Fruit fly (Drosophila melanogaster) whole organism, prepupa: Measurements from ENCODE around the gene RPA3.
A peak's percentile ranks its signal among the peaks of the same experiment; 100 is the strongest.

Source experiments
- Blimp-1 ChIP-seq: fragments of 200-800 bp; sonication (Bioruptor generic); optimal IDR thresholded peaks from 3 replicates; lab custom pipeline; 2017; ENCODE audit warnings: missing biosample characterization, missing genetic modification characterization, mild to moderate bottlenecking, moderate library complexity, missing genetic modification reagents
- CG10631 ChIP-seq: fragments of 200-800 bp; sonication (Bioruptor generic); optimal IDR thresholded peaks from 2 replicates; lab custom pipeline; 2016; ENCODE audit warnings: missing biosample characterization, missing genetic modification characterization
- CG10669 ChIP-seq: fragments of 200-800 bp; sonication (Bioruptor generic); optimal IDR thresholded peaks from 3 replicates; lab custom pipeline; 2018; ENCODE audit warnings: missing biosample characterization, mild to moderate bottlenecking, missing genetic modification characterization, moderate library complexity
- CG11294 ChIP-seq: fragments of 200-800 bp; sonication (Bioruptor generic); IDR thresholded peaks from 2 replicates; pipeline ENCODE4 v1.3.6; 2022; ENCODE audit warnings: missing biosample characterization, missing genetic modification characterization
- CG11762 ChIP-seq: fragments of 200-800 bp; sonication (Bioruptor generic); optimal IDR thresholded peaks from 3 replicates; lab custom pipeline; 2016; ENCODE audit warnings: missing biosample characterization, missing genetic modification characterization; ENCODE audit not compliant: insufficient read depth
- CG11902 ChIP-seq: fragments of 200-800 bp; sonication (Bioruptor generic); optimal IDR thresholded peaks from 3 replicates; lab custom pipeline; 2016; ENCODE audit warnings: missing biosample characterization, missing genetic modification characterization
- CG1621 ChIP-seq: fragments of 200-800 bp; sonication (Bioruptor generic); optimal IDR thresholded peaks from 3 replicates; lab custom pipeline; 2018; ENCODE audit warnings: missing biosample characterization, mild to moderate bottlenecking, missing genetic modification characterization
- CG16779 ChIP-seq: fragments of 200-800 bp; sonication (Bioruptor generic); optimal IDR thresholded peaks from 3 replicates; lab custom pipeline; 2017; ENCODE audit warnings: missing biosample characterization, mild to moderate bottlenecking, missing genetic modification characterization
- CG3032 ChIP-seq: fragments of 200-800 bp; optimal IDR thresholded peaks from 2 replicates; lab custom pipeline; 2019; ENCODE audit warnings: missing biosample characterization, mild to moderate bottlenecking, missing genetic modification characterization, moderate library complexity
- CG32006 ChIP-seq: fragments of 200-800 bp; sonication (Bioruptor generic); optimal IDR thresholded peaks from 3 replicates; lab custom pipeline; 2017; ENCODE audit warnings: missing biosample characterization, mild to moderate bottlenecking, missing genetic modification characterization
- CG34406 ChIP-seq: fragments of 200-800 bp; sonication (Bioruptor generic); optimal IDR thresholded peaks from 3 replicates; lab custom pipeline; 2016; ENCODE audit warnings: missing biosample characterization, missing genetic modification characterization
- CG3919 ChIP-seq: fragments of 200-800 bp; sonication (Bioruptor generic); optimal IDR thresholded peaks from 3 replicates; lab custom pipeline; 2016; ENCODE audit warnings: missing biosample characterization, missing genetic modification characterization
- CG4318 ChIP-seq: fragments of 200-800 bp; sonication (Bioruptor generic); optimal IDR thresholded peaks from 3 replicates; lab custom pipeline; 2017; ENCODE audit warnings: missing biosample characterization, mild to moderate bottlenecking, missing genetic modification characterization
- CG6163 ChIP-seq: fragments of 200-800 bp; sonication (Bioruptor generic); IDR thresholded peaks from 3 replicates; pipeline ENCODE4 v1.3.6; 2022; ENCODE audit warnings: missing biosample characterization, missing genetic modification characterization
- CG6276 ChIP-seq: fragments of 200-800 bp; sonication (Bioruptor generic); optimal IDR thresholded peaks from 2 replicates; lab custom pipeline; 2017; ENCODE audit warnings: missing biosample characterization, mild to moderate bottlenecking, missing genetic modification characterization
- CG6792 ChIP-seq: fragments of 200-800 bp; sonication (Bioruptor generic); optimal IDR thresholded peaks from 3 replicates; lab custom pipeline; 2016; ENCODE audit warnings: missing biosample characterization, missing genetic modification characterization
- CG6808 ChIP-seq: fragments of 200-800 bp; sonication (Bioruptor generic); optimal IDR thresholded peaks from 3 replicates; lab custom pipeline; 2017; ENCODE audit warnings: missing biosample characterization, missing genetic modification characterization, mild to moderate bottlenecking, moderate library complexity, missing genetic modification reagents
- CG6854 ChIP-seq: fragments of 200-800 bp; sonication (Bioruptor generic); optimal IDR thresholded peaks from 2 replicates; lab custom pipeline; 2017; ENCODE audit warnings: missing biosample characterization, mild to moderate bottlenecking, missing genetic modification characterization
- CG7368 ChIP-seq: fragments of 200-800 bp; sonication (Bioruptor generic); optimal IDR thresholded peaks from 3 replicates; lab custom pipeline; 2016; ENCODE audit warnings: missing biosample characterization, missing genetic modification characterization
- CG8119 ChIP-seq: fragments of 200-800 bp; sonication (Bioruptor generic); IDR thresholded peaks from 3 replicates; pipeline ENCODE4 v1.3.6; 2022; ENCODE audit warnings: missing biosample characterization, missing genetic modification characterization
- CG8319 ChIP-seq: fragments of 200-800 bp; sonication (Bioruptor generic); optimal IDR thresholded peaks from 3 replicates; lab custom pipeline; 2016; ENCODE audit warnings: missing biosample characterization, missing genetic modification characterization
- CG8632 ChIP-seq: fragments of 200-800 bp; sonication (Bioruptor generic); optimal IDR thresholded peaks from 3 replicates; lab custom pipeline; 2016; ENCODE audit warnings: missing biosample characterization, missing genetic modification characterization
- Eip75B ChIP-seq: fragments of 200-800 bp; sonication (Bioruptor generic); optimal IDR thresholded peaks from 3 replicates; lab custom pipeline; 2016; ENCODE audit warnings: missing biosample characterization, missing genetic modification characterization
- Eip78C ChIP-seq: fragments of 200-800 bp; sonication (Bioruptor generic); peaks from one replicate; lab custom pipeline; 2016; ENCODE audit warnings: missing biosample characterization, missing genetic modification characterization
- Eip93F ChIP-seq: fragments of 200-800 bp; sonication (Bioruptor generic); optimal IDR thresholded peaks from 2 replicates; lab custom pipeline; 2016; ENCODE audit warnings: missing biosample characterization, mild to moderate bottlenecking, missing genetic modification characterization
- Ets21C ChIP-seq: fragments of 200-800 bp; sonication (Bioruptor generic); optimal IDR thresholded peaks from 3 replicates; lab custom pipeline; 2016; ENCODE audit warnings: missing biosample characterization, missing genetic modification characterization
- Ets96B ChIP-seq: fragments of 200-800 bp; optimal IDR thresholded peaks from 2 replicates; lab custom pipeline; 2019; ENCODE audit warnings: missing biosample characterization, mild to moderate bottlenecking, missing genetic modification characterization, moderate library complexity
- Gug ChIP-seq: fragments of 200-800 bp; sonication (Bioruptor generic); IDR thresholded peaks from 2 replicates; pipeline ENCODE4 v1.3.6; 2022; ENCODE audit warnings: missing biosample characterization, missing genetic modification characterization
- Hr38 ChIP-seq: sonication (Bioruptor generic); optimal IDR thresholded peaks from 2 replicates; lab custom pipeline; 2016; ENCODE audit warnings: missing biosample characterization, missing genetic modification characterization
- Hr39 ChIP-seq: fragments of 200-800 bp; sonication (Bioruptor generic); optimal IDR thresholded peaks from 2 replicates; lab custom pipeline; 2016; ENCODE audit warnings: missing biosample characterization, missing genetic modification characterization
- Hr4 ChIP-seq: fragments of 200-800 bp; sonication (Bioruptor generic); optimal IDR thresholded peaks from 3 replicates; lab custom pipeline; 2016; ENCODE audit warnings: missing biosample characterization, missing genetic modification characterization
- Met ChIP-seq: fragments of 200-800 bp; sonication (Bioruptor generic); optimal IDR thresholded peaks from 3 replicates; lab custom pipeline; 2016; ENCODE audit warnings: missing biosample characterization, missing genetic modification characterization
- OdsH ChIP-seq: fragments of 200-800 bp; sonication (Bioruptor generic); optimal IDR thresholded peaks from 3 replicates; lab custom pipeline; 2016; ENCODE audit warnings: missing biosample characterization, missing genetic modification characterization
- Smox ChIP-seq: fragments of 200-800 bp; sonication (Bioruptor generic); optimal IDR thresholded peaks from 3 replicates; lab custom pipeline; 2016; ENCODE audit warnings: missing biosample characterization, missing genetic modification characterization
- Sox14 ChIP-seq: fragments of 200-800 bp; sonication (Bioruptor generic); optimal IDR thresholded peaks from 3 replicates; lab custom pipeline; 2016; ENCODE audit warnings: missing biosample characterization, missing genetic modification characterization
- Sox15 ChIP-seq: fragments of 200-800 bp; sonication (Bioruptor generic); optimal IDR thresholded peaks from 3 replicates; lab custom pipeline; 2016; ENCODE audit warnings: missing biosample characterization, missing genetic modification characterization
- acj6 ChIP-seq: fragments of 200-800 bp; sonication (Bioruptor generic); optimal IDR thresholded peaks from 3 replicates; lab custom pipeline; 2016; ENCODE audit warnings: missing biosample characterization, missing genetic modification characterization
- dac ChIP-seq: fragments of 200-800 bp; sonication (Bioruptor generic); optimal IDR thresholded peaks from 2 replicates; lab custom pipeline; 2017; ENCODE audit warnings: missing biosample characterization, mild to moderate bottlenecking, missing genetic modification characterization
- eg ChIP-seq: fragments of 200-800 bp; sonication (Bioruptor generic); IDR thresholded peaks from 3 replicates; pipeline ENCODE4 v1.3.6; 2022; ENCODE audit warnings: missing biosample characterization, missing genetic modification characterization
- fkh ChIP-seq: fragments of 200-800 bp; sonication (Bioruptor generic); optimal IDR thresholded peaks from 3 replicates; lab custom pipeline; 2017; ENCODE audit warnings: missing biosample characterization, mild to moderate bottlenecking, missing genetic modification characterization, moderate library complexity
- lz ChIP-seq: fragments of 200-800 bp; sonication (Bioruptor generic); optimal IDR thresholded peaks from 3 replicates; lab custom pipeline; 2016; ENCODE audit warnings: missing biosample characterization, missing genetic modification characterization
- net ChIP-seq: fragments of 200-800 bp; sonication (Bioruptor generic); optimal IDR thresholded peaks from 3 replicates; lab custom pipeline; 2016; ENCODE audit warnings: missing biosample characterization, missing genetic modification characterization
- pdm3 ChIP-seq: fragments of 200-800 bp; sonication (Bioruptor generic); optimal IDR thresholded peaks from 3 replicates; lab custom pipeline; 2016; ENCODE audit warnings: missing biosample characterization, missing genetic modification characterization
- salr ChIP-seq, 2 experiments: fragments of 200-800 bp; sonication (Bioruptor generic); optimal IDR thresholded peaks; 3 replicates each; lab custom pipeline; 2016 to 2018; ENCODE audit warnings: missing biosample characterization in 2 of 2, missing genetic modification characterization in 2 of 2, mild to moderate bottlenecking in 1 of 2
- spab ChIP-seq: fragments of 200-800 bp; sonication (Bioruptor generic); optimal IDR thresholded peaks from 2 replicates; lab custom pipeline; 2017; ENCODE audit warnings: missing biosample characterization, mild to moderate bottlenecking, missing genetic modification characterization, missing genetic modification reagents
- ss ChIP-seq, 2 experiments: fragments of 200-800 bp; sonication (Bioruptor generic); optimal IDR thresholded peaks; 2 replicates in 1 of 2; 3 replicates in 1 of 2; lab custom pipeline; 2017 to 2018; ENCODE audit warnings: mild to moderate bottlenecking in 2 of 2, missing biosample characterization in 2 of 2, missing genetic modification characterization in 2 of 2, moderate library complexity in 1 of 2
- svp ChIP-seq: fragments of 200-800 bp; sonication (Bioruptor generic); peaks from one replicate; lab custom pipeline; 2016; ENCODE audit warnings: missing biosample characterization, missing genetic modification characterization

Gene RPA3

dm6 chrX:11658181-11658842 lies 42.7 kb upstream of the RPA3 start (continued):
- TF ChIP-seq Met (peak; percentile 72), CG34406 (peak; percentile 63), CG11902 (GFP tag; lab: Kevin White, UChicago) (no peak), OdsH (GFP tag; lab: Kevin White, UChicago) (peak; percentile 68), CG16779 (tag; lab: Kevin White, UChicago) (no peak), ss (GFP tag; optimal IDR thresholded peaks at IDR 0.05; lab: Kevin White, UChicago) (peak; percentile 32 to 41), CG6808 (no peak), Eip75B (peak; percentile 3), Hr4 (GFP tag; lab: Kevin White, UChicago) (peak; percentile 40), fkh (no peak), CG10631 (GFP tag; lab: Kevin White, UChicago) (peak; percentile 65), lz (GFP tag; lab: Kevin White, UChicago) (peak; percentile 9), CG1621 (tag; lab: Kevin White, UChicago) (no peak)

dm6 chrX:11657140-11657539 lies 41.5 kb upstream of the RPA3 start:
- TF ChIP-seq CG6854 (GFP tag; lab: Kevin White, UChicago) (no peak), CG3032 (tag; lab: Kevin White, UChicago) (peak; percentile 63), Eip75B (peak; percentile 52), Sox14 (GFP tag; lab: Kevin White, UChicago) (peak; percentile 43), CG6808 (peak; percentile 43), Eip93F (GFP tag; lab: Kevin White, UChicago) (no peak), ss (GFP tag; optimal IDR thresholded peaks at IDR 0.05; lab: Kevin White, UChicago) (peak; percentile 7 to 49), CG8319 (GFP tag; lab: Kevin White, UChicago) (peak; percentile 1), acj6 (GFP tag; lab: Kevin White, UChicago) (peak; percentile 55), CG6163 (peak; percentile 70), CG16779 (tag; lab: Kevin White, UChicago) (peak; percentile 33), Ets21C (GFP tag; lab: Kevin White, UChicago) (no peak), CG34406 (peak; percentile 21), CG4318 (GFP tag; lab: Kevin White, UChicago) (peak; percentile 33), net (GFP tag; lab: Kevin White, UChicago) (peak; percentile 52), Met (peak; percentile 75), CG11902 (GFP tag; lab: Kevin White, UChicago) (no peak), CG10669 (GFP tag; lab: Kevin White, UChicago) (peak; percentile 50), Gug (GFP tag; lab: Robert Waterston, UW) (0 out of 2 replicates have a peak, but pooled peaks have one; percentile 18), CG11762 (GFP tag; lab: Kevin White, UChicago) (peak; percentile 34), eg (peak; percentile 77), CG1621 (tag; lab: Kevin White, UChicago) (no peak), svp (peak; percentile 72), CG7368 (GFP tag; lab: Kevin White, UChicago) (peak; percentile 34), Blimp-1 (GFP tag; lab: Kevin White, UChicago) (no peak), OdsH (GFP tag; lab: Kevin White, UChicago) (peak; percentile 65), spab (peak; percentile 21), salr (GFP tag; optimal IDR thresholded peaks at IDR 0.05; lab: Kevin White, UChicago) (peak in 1 of 2 experiments; percentile 65), CG10631 (GFP tag; lab: Kevin White, UChicago) (peak; percentile 69), dac (GFP tag; lab: Kevin White, UChicago) (no peak), Hr38 (GFP tag; lab: Kevin White, UChicago) (no peak), CG6276 (peak; percentile 59), CG8632 (GFP tag; lab: Kevin White, UChicago) (peak; percentile 23), CG11294 (GFP tag; lab: Robert Waterston, UW) (no peak), CG8119 (GFP tag; lab: Robert Waterston, UW) (peak; percentile 77), Hr39 (GFP tag; lab: Kevin White, UChicago) (peak; percentile 12), Sox15 (GFP tag; lab: Kevin White, UChicago) (no peak), lz (GFP tag; lab: Kevin White, UChicago) (peak; percentile 31), Ets96B (tag; lab: Kevin White, UChicago) (peak; percentile 74), pdm3 (GFP tag; lab: Kevin White, UChicago) (peak; percentile 68), Eip78C (GFP tag; lab: Kevin White, UChicago) (peak; percentile 89), Hr4 (GFP tag; lab: Kevin White, UChicago) (peak; percentile 63), CG3919 (GFP tag; lab: Kevin White, UChicago) (peak; percentile 61), CG32006 (GFP tag; lab: Kevin White, UChicago) (peak; percentile 73), Smox (peak; percentile 19), CG6792 (peak; percentile 21)
